Worm (Caenorhabditis elegans): ENCODE results near the gene mma-1.

mma-1 gene

DNA sequence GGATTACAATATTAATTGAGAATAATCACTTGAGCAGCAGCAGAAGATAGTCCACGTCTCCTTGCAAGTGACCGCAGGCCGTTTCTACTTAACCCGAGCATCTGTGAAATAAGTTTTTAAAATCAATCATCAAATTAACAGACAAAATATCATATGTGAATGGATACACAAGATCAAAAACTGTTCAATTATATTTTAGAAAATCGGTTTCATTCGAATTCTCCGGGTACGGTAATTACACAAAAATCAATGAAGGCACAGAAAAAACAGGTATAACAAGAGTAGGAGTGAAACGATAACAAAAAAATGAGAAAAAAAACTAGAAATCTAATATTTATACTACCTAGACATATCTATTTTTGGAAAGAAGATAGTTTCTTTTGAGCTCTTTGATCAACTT, at the start of gene mma-1:
mma-1 (minus strand) TSS at position 101 of the 400 bp plus-strand sequence.
- TF ChIP-seq unc-55 (GFP tag; optimal IDR thresholded peaks at IDR 0.05) (no peak), sem-4 (tag; optimal IDR thresholded peaks at IDR 0.05) (no peak), lin-11 (tag; optimal IDR thresholded peaks at IDR 0.05) (no peak)

DNA sequence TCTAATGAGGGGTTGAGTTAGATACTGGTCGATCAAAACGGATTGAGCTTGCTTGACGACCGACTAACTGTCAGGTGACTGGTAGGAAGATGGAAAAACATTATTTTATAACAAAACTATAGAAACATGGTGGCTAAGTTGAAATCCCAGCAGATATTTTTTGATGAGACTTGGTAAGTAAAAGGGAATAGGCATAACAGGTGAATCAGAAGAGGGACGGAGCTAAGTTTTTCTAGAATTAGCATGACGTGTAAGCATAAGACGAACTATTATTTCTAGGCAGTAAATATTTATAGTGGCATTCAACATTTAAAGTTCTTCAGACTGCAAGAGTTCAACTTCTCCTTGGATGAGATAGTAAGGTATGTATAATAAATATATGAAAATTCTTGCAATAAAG, 48.4 kb upstream of the mma-1 start, which contains the start of gene F56H9.8:
F56H9.8 (plus strand) TSS at position 301 of the 400 bp plus-strand sequence.
- TF ChIP-seq blmp-1 (tag; optimal IDR thresholded peaks at IDR 0.05; ENCODE audit: insufficient read depth) (no peak), dmd-4 (tag; optimal IDR thresholded peaks at IDR 0.05) (no peak), skn-1 (tag; optimal IDR thresholded peaks at IDR 0.05) (no peak), nhr-21 (tag; optimal IDR thresholded peaks at IDR 0.05) (no peak), Y55F3AM.14 (GFP tag; optimal IDR thresholded peaks at IDR 0.05) (no peak), unc-55 (GFP tag; optimal IDR thresholded peaks at IDR 0.05) (no peak), nhr-12 (tag; optimal IDR thresholded peaks at IDR 0.05) (no peak), nhr-11 (tag; optimal IDR thresholded peaks at IDR 0.05) (no peak), aly-2 (tag; optimal IDR thresholded peaks at IDR 0.05) (no peak), elt-3 (tag; optimal IDR thresholded peaks at IDR 0.05) (no peak)

DNA sequence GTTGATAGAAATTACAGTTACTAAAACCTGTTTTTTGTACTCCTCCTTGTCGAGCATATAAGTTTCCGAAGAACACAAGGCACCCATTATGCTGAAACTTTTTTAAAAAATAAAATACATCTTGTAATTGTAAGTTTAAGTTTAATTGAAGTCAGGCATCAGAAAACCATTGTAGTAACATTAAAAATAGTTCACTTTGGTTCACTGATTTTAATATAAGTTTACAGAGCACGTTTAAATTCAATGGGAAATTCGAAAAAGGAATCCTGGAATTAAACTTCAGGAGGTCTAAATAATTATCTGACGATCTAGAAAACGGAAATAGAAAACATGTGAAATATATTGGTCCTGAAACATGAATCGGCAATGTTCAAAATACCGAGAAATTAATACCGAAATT, 44.3 kb upstream of the mma-1 start, which contains the start of gene gpa-8:
gpa-8 (minus strand) TSS at position 101 of the 400 bp plus-strand sequence.
- no peak for TF ChIP-seq peb-1 (tag; optimal IDR thresholded peaks at IDR 0.05)
- TF ChIP-seq aly-2 (tag; optimal IDR thresholded peaks at IDR 0.05), result no peak
- TF ChIP-seq nhr-12 (tag; optimal IDR thresholded peaks at IDR 0.05), result no peak

DNA sequence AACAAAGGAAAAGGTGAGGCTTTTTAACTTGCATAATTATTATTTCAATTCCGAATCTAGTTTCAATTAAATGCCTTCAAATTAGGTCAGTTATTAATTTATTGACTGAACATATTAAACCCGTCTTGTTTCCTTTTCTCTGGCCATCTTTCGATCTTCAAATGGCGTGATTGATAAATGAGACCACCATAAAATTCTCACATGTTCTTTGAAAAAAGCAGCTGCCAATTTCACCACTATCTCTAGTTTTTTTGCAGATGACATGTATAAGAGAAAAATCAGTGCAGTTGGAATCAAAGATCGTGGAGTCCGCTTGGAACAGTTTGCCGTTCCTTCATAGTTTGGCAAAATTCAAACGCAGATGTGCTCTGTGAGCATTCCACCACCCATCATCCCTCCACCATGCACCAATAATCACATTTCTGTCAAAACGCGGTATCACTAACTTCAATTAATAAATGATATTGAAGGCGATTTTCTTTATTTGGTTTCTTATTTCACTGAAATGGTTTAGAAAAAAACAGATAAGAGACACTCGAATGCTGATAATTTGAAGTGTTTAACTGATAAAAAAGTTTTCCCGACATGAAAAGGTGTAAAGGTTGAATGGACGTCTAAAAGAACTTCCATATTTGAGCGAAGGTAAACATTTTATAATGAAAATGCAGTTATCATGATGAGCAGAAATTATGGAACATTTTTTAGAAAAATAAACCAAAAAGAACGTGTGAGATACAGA, 41.8 kb upstream of the mma-1 start:
- no peak for TF ChIP-seq lsy-2 (tag; optimal IDR thresholded peaks at IDR 0.05)
- TF ChIP-seq crh-2 (tag; optimal IDR thresholded peaks at IDR 0.05), result peak; percentile 42
- TF ChIP-seq gmeb-1 (tag; optimal IDR thresholded peaks at IDR 0.05), result peak; percentile 34
- TF ChIP-seq R02D3.7 (tag; optimal IDR thresholded peaks at IDR 0.05), result no peak
- TF ChIP-seq sem-4 (tag; optimal IDR thresholded peaks at IDR 0.05), result peak; percentile 1
- peak; percentile 37 for TF ChIP-seq egl-27 (tag; optimal IDR thresholded peaks at IDR 0.05)
- peak; percentile 51 for TF ChIP-seq fos-1 (tag; optimal IDR thresholded peaks at IDR 0.05)
- peak; percentile 67 for TF ChIP-seq sma-9 (GFP tag; optimal IDR thresholded peaks at IDR 0.05)
- TF ChIP-seq sma-9 (tag; optimal IDR thresholded peaks at IDR 0.05), result no peak

DNA sequence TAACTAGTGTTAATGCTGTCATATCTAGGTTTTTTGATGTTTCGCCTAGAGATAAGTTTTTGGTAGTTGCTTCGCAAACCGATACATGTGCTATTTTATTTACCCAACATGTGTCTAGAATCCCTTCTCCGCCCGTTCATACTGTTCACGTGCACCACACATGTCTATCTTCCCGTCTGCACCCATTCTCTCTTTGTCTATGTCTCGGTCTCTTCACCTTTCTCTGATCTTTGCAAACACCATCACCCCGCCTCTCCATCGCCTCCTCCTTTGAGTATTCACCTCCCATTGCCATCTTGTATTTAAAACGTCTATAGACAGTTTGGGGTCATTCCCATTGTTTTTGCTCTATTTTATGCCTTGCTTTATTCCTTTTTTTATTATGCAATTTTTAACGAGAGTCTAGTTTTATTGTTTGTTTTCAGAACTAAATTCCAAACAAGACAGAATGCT, 41.2 kb upstream of the mma-1 start, which contains the start of gene F56H9.2:
F56H9.2 (plus strand) TSS at position 426 of the 453 bp plus-strand sequence.
- TF ChIP-seq sma-3 (GFP tag; optimal IDR thresholded peaks at IDR 0.05) (peak; percentile 88), sem-4 (tag; optimal IDR thresholded peaks at IDR 0.05) (peak; percentile 58), peb-1 (tag; optimal IDR thresholded peaks at IDR 0.05) (no peak), unc-39 (tag; optimal IDR thresholded peaks at IDR 0.05) (no peak), snpc-4 (tag; optimal IDR thresholded peaks at IDR 0.05) (no peak), fos-1 (tag; optimal IDR thresholded peaks at IDR 0.05) (peak; percentile 62), nhr-129 (tag; optimal IDR thresholded peaks at IDR 0.05) (peak; percentile 90), nhr-237 (tag; optimal IDR thresholded peaks at IDR 0.05) (no peak), aly-2 (tag; optimal IDR thresholded peaks at IDR 0.05) (no peak), crh-2 (tag; optimal IDR thresholded peaks at IDR 0.05) (peak; percentile 65), nhr-25 (tag; optimal IDR thresholded peaks at IDR 0.05) (peak; percentile 92), elt-3 (tag; optimal IDR thresholded peaks at IDR 0.05) (no peak), lsy-2 (tag; optimal IDR thresholded peaks at IDR 0.05) (peak in 1 of 2 experiments; percentile 60), Y55F3AM.14 (GFP tag; optimal IDR thresholded peaks at IDR 0.05) (peak; percentile 75), nhr-21 (tag; optimal IDR thresholded peaks at IDR 0.05) (peak; percentile 85), dmd-4 (tag; optimal IDR thresholded peaks at IDR 0.05) (no peak), sma-9 (GFP tag; optimal IDR thresholded peaks at IDR 0.05) (peak; percentile 99), sma-9 (tag; optimal IDR thresholded peaks at IDR 0.05) (no peak), ama-1 (optimal IDR thresholded peaks at IDR 0.05) (peak; percentile 69), lin-39 (tag; optimal IDR thresholded peaks at IDR 0.05) (no peak), alr-1 (tag; optimal IDR thresholded peaks at IDR 0.05) (no peak), C34F6.9 (tag; optimal IDR thresholded peaks at IDR 0.05) (peak; percentile 60), mdl-1 (tag; optimal IDR thresholded peaks at IDR 0.05) (peak; percentile 66 to 80), ceh-16 (tag; optimal IDR thresholded peaks at IDR 0.05) (peak; percentile 57), F13H6.1 (tag; optimal IDR thresholded peaks at IDR 0.05) (peak; percentile 93), nhr-11 (tag; optimal IDR thresholded peaks at IDR 0.05) (no peak), nhr-6 (tag; optimal IDR thresholded peaks at IDR 0.05) (no peak), mbf-1 (tag; optimal IDR thresholded peaks at IDR 0.05) (no peak), skn-1 (tag; optimal IDR thresholded peaks at IDR 0.05) (no peak), gmeb-1 (tag; optimal IDR thresholded peaks at IDR 0.05) (peak; percentile 68), elt-1 (tag; optimal IDR thresholded peaks at IDR 0.05) (no peak), lin-13 (GFP tag; optimal IDR thresholded peaks at IDR 0.05) (peak; percentile 47), ztf-4 (tag; optimal IDR thresholded peaks at IDR 0.05) (peak; percentile 56), blmp-1 (tag; optimal IDR thresholded peaks at IDR 0.05; ENCODE audit: insufficient read depth) (peak; percentile 79), egl-27 (tag; optimal IDR thresholded peaks at IDR 0.05) (peak; percentile 90), unc-55 (GFP tag; optimal IDR thresholded peaks at IDR 0.05) (peak; percentile 39), ztf-1 (GFP tag; conservative IDR thresholded peaks at IDR 0.05) (no peak)
